Fruit fly (Drosophila melanogaster): Measurements from ENCODE around the gene CG31808.

CG31808 gene

DNA sequence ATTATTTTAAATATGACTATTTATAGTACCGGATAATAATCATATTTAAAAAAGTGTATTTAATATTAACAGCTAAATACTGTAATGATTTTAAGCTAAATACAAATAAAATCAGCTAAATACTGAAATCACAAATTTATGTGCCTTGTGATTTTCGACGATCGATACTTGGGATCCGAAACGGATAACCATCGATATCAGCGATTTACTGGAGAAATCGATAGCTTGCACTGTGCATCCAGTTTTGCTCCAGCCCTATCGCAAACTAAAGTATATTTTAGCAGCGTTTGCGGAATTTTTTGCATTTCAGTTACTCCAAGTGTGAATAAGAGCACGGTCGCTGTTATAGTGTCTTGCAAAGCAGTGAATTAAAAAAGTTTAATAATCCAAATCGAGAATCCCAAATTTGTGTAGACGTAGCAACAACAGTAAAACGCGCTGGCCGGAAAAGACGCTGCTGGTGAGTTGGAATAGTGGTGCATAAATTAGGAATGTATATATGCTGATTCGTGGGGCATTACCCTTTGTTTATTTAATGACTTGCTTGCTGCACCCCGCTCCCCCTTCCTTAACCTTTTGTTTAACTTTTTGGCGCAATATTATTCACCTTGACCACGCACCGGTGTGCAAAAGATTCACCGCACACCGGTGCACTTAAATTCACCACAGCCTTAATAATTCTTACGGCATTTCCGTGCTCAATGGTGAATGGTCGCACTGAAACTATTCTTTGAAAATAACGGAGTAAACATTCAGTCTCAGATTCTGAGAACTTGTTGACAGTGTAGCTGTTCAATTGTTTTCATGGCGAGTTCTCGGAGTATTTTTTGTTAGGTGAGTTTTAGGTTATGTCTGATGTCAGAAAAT lies 35.9 kb downstream of the CG31808 start, which contains the start of the genes grp and squ:
Gene grp (plus strand): TSS at position 238 of the 867 bp plus-strand sequence.
Gene squ (plus strand): TSS at position 238 of the 867 bp plus-strand sequence.
- peak; percentile 73 for TF ChIP-seq Eip78C (GFP tag)
- TF ChIP-seq Sox14 (GFP tag; optimal IDR thresholded peaks at IDR 0.05) = peak; percentile 64
- TF ChIP-seq CG8119 (GFP tag; IDR thresholded peaks at IDR 0.05) = peak; percentile 14; the same call in 1 of the 3 replicates
- TF ChIP-seq OdsH (GFP tag; optimal IDR thresholded peaks at IDR 0.05) = no peak
- no peak for TF ChIP-seq lz (GFP tag; optimal IDR thresholded peaks at IDR 0.05)
- no peak for TF ChIP-seq CG4318 (GFP tag; optimal IDR thresholded peaks at IDR 0.05)
- TF ChIP-seq CG6792 (GFP tag; optimal IDR thresholded peaks at IDR 0.05) = no peak
- no peak for TF ChIP-seq Met (GFP tag; optimal IDR thresholded peaks at IDR 0.05)
- TF ChIP-seq Gug (GFP tag; IDR thresholded peaks at IDR 0.05) = no peak
- peak; percentile 9 for TF ChIP-seq Eip75B (GFP tag; optimal IDR thresholded peaks at IDR 0.05)
- no peak for TF ChIP-seq achi (GFP tag; optimal IDR thresholded peaks at IDR 0.05)
- peak; percentile 32 for TF ChIP-seq esn (GFP tag; optimal IDR thresholded peaks at IDR 0.05)
- TF ChIP-seq Blimp-1 (GFP tag; optimal IDR thresholded peaks at IDR 0.05) = no peak
- peak; percentile 22 for TF ChIP-seq CG9139 (GFP tag; optimal IDR thresholded peaks at IDR 0.05)
- TF ChIP-seq CG6276 (GFP tag; optimal IDR thresholded peaks at IDR 0.05) = no peak
- no peak for TF ChIP-seq salr (GFP tag; optimal IDR thresholded peaks at IDR 0.05)
- no peak for TF ChIP-seq fd85E (GFP tag; optimal IDR thresholded peaks at IDR 0.05)
- TF ChIP-seq Hr39 (GFP tag; optimal IDR thresholded peaks at IDR 0.05) = no peak
- TF ChIP-seq CG6854 (GFP tag; optimal IDR thresholded peaks at IDR 0.05) = peak; percentile 63
- peak; percentile 84 for TF ChIP-seq fkh (GFP tag; optimal IDR thresholded peaks at IDR 0.05)
- TF ChIP-seq cyc (GFP tag; optimal IDR thresholded peaks at IDR 0.05) = no peak
- peak; percentile 41 to 58 for TF ChIP-seq ss (GFP tag; optimal IDR thresholded peaks at IDR 0.05)
- TF ChIP-seq net (GFP tag; optimal IDR thresholded peaks at IDR 0.05) = no peak
- TF ChIP-seq CG8319 (GFP tag; optimal IDR thresholded peaks at IDR 0.05) = no peak
- no peak for TF ChIP-seq Hr4 (GFP tag; optimal IDR thresholded peaks at IDR 0.05)
- TF ChIP-seq CG1621 (tag; optimal IDR thresholded peaks at IDR 0.05) = peak; percentile 44
- no peak for TF ChIP-seq CG3919 (GFP tag; optimal IDR thresholded peaks at IDR 0.05)

DNA sequence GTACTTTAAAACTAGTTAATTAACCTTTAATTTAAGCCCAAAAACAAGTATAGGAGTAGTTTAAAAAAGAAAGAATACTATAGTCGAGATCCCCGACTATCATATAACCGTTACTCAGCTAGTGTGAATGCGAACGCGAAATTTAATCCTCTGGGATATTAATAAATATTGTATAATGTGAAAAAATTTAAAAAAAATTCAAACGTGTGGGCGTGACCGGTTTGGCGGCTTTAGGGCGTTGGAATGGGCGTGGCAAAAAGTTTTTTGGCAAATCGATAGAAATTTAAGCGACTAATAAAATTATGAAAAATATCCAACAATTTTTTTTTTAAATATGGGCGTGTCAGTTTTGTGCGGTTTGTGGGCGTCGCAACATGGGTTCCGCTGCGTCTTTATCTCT lies 36.9 kb downstream of the CG31808 start:
- no peak for TF ChIP-seq fd59A (GFP tag; optimal IDR thresholded peaks at IDR 0.05)

DNA sequence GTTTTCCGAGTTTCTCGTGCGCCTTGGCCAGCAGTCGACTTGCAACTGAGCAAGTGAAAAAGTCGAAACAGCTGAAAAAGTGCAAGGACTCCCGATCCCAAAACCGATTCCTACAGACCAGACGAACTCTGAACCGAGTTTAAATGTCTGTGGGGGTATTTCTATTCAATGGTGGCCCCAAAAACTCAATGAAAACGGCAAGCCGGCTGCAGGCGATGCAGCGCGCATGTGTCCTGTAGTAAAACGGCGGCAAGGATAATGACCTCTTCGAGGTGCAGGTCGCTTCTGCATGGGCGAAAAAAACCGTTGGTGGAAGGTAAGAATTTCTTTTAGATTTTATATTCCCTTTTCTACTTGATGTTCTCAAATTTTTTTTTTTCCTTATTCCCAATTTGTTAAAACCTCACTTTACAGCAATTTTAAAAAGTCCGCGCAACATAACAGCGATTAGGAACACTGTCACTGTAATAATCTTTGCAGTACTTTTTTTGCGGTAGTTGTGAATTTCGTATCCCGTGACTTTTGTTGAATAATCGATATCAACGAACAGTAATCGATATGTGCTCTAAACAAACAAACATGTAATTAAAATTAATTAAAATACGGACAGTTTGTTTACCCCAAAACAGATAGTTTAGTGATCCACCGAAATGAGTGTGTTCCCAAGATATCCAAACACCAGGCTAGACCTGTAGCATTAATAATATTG lies 39.2 kb downstream of the CG31808 start, which contains the start of the genes Trpgamma and her:
Gene Trpgamma (minus strand): TSS at position 51 of the 709 bp plus-strand sequence.
Gene her (plus strand): TSS at position 535 of the 709 bp plus-strand sequence.
- TF ChIP-seq CG3919 (GFP tag; optimal IDR thresholded peaks at IDR 0.05) (peak; percentile 19), CG9139 (GFP tag; optimal IDR thresholded peaks at IDR 0.05) (no peak), ss (GFP tag; optimal IDR thresholded peaks at IDR 0.05) (no peak), spab (GFP tag; optimal IDR thresholded peaks at IDR 0.05) (no peak), Eip78C (GFP tag) (peak; percentile 27), fd85E (GFP tag; optimal IDR thresholded peaks at IDR 0.05) (no peak), CG34406 (GFP tag; optimal IDR thresholded peaks at IDR 0.05) (no peak), topi (GFP tag; optimal IDR thresholded peaks at IDR 0.05) (peak; percentile 24), CG10669 (GFP tag; optimal IDR thresholded peaks at IDR 0.05) (no peak), Sox14 (GFP tag; optimal IDR thresholded peaks at IDR 0.05) (peak; percentile 15), dac (GFP tag; optimal IDR thresholded peaks at IDR 0.05) (no peak), net (GFP tag; optimal IDR thresholded peaks at IDR 0.05) (no peak), CG7368 (GFP tag; optimal IDR thresholded peaks at IDR 0.05) (no peak), fkh (GFP tag; optimal IDR thresholded peaks at IDR 0.05) (peak; percentile 98), CG8632 (GFP tag; optimal IDR thresholded peaks at IDR 0.05) (no peak), CG6792 (GFP tag; optimal IDR thresholded peaks at IDR 0.05) (no peak), cyc (GFP tag; optimal IDR thresholded peaks at IDR 0.05) (peak; percentile 19), Ets96B (tag; optimal IDR thresholded peaks at IDR 0.05) (peak; percentile 2), CG3032 (tag; optimal IDR thresholded peaks at IDR 0.05) (peak; percentile 17), Lpt (GFP tag; optimal IDR thresholded peaks at IDR 0.05) (no peak), CG1621 (tag; optimal IDR thresholded peaks at IDR 0.05) (peak; percentile 58), lz (GFP tag; optimal IDR thresholded peaks at IDR 0.05) (peak; percentile 10), CG15336 (GFP tag; IDR thresholded peaks at IDR 0.05) (no peak), esn (GFP tag; optimal IDR thresholded peaks at IDR 0.05) (peak; percentile 36), Sox102F (GFP tag; optimal IDR thresholded peaks at IDR 0.05) (no peak)
